Fruit fly (Drosophila melanogaster): ENCODE measurements around the gene Ost48.

Ost48 gene

DNA sequence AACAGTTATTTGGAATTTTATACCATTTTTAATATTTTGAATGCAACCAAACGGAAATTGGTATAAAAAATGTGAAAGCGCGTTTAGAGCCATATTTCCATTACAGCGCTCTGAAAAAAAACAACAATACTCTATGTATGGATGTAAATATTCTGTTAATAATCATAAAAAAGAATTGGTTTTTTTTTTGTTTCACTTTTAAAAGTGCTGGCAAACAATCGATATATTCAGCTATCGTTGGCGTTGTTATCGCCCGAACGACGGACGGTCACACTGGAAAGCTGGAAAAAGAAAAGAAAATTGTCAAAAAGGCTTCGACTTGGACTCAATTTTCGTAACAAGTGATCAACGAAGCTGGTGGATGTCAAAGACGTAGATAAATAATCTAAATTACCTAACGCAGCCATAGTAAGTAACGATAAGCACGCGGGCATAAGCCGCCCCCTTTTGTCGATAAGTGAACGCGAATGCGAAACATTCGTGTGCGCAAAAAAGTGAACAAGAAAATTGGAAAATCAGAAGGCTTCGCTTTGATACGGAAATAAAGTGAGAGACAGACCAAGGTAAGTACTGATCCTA lies 16.0 kb downstream of the Ost48 start, which contains the start of gene CG7065 (continued):
- TF ChIP-seq fu2 (GFP tag; optimal IDR thresholded peaks at IDR 0.05) (no peak), crol (GFP tag; IDR thresholded peaks at IDR 0.05) (no peak), nerfin-2 (GFP tag; IDR thresholded peaks at IDR 0.05; ENCODE audit: partially characterized antibody) (0 out of 2 replicates have a peak, but pooled peaks have one; percentile 38), CG6791 (GFP tag; IDR thresholded peaks at IDR 0.05; ENCODE audit: partially characterized antibody) (peak; percentile 50; the same call in 2 of the 3 replicates), TFAM (GFP tag; optimal IDR thresholded peaks at IDR 0.05) (no peak), CG3281 (GFP tag; optimal IDR thresholded peaks at IDR 0.05) (no peak), amos (GFP tag; IDR thresholded peaks at IDR 0.05; ENCODE audit: partially characterized antibody) (peak; percentile 73), MESR4 (GFP tag; optimal IDR thresholded peaks at IDR 0.05) (peak; percentile 55), CG13775 (GFP tag; optimal IDR thresholded peaks at IDR 0.05) (no peak), CG15601 (tag; optimal IDR thresholded peaks at IDR 0.05) (no peak), Trl (optimal IDR thresholded peaks at IDR 0.05) (no peak), Trl (GFP tag; optimal IDR thresholded peaks at IDR 0.05) (no peak), CG34376 (GFP tag; optimal IDR thresholded peaks at IDR 0.05) (no peak), tup (GFP tag; optimal IDR thresholded peaks at IDR 0.05) (no peak), otp (GFP tag; IDR thresholded peaks at IDR 0.05) (no peak), CrebB (tag; optimal IDR thresholded peaks at IDR 0.05) (no peak), nerfin-1 (tag; optimal IDR thresholded peaks at IDR 0.05) (no peak), ab (GFP tag; optimal IDR thresholded peaks at IDR 0.05) (no peak), knrl (GFP tag; IDR thresholded peaks at IDR 0.05; ENCODE audit: partially characterized antibody) (peak; percentile 56; the same call in 2 of the 3 replicates), CG18262 (tag; optimal IDR thresholded peaks at IDR 0.05) (no peak), CG8290 (GFP tag; optimal IDR thresholded peaks at IDR 0.05) (no peak), CG8290 (tag; optimal IDR thresholded peaks at IDR 0.05) (no peak), CG1529 (GFP tag; optimal IDR thresholded peaks at IDR 0.05) (no peak), pnt (GFP tag; optimal IDR thresholded peaks at IDR 0.05) (no peak), CG8478 (optimal IDR thresholded peaks at IDR 0.05) (no peak), Rfx (GFP tag; IDR thresholded peaks at IDR 0.05) (no peak), toy (GFP tag; IDR thresholded peaks at IDR 0.05) (no peak), CG5953 (GFP tag; IDR thresholded peaks at IDR 0.05) (no peak), CG4617 (GFP tag; optimal IDR thresholded peaks at IDR 0.05; ENCODE audit: borderline replicate concordance) (peak; percentile 73), CG6813 (GFP tag; optimal IDR thresholded peaks at IDR 0.05) (no peak), CG13287 (GFP tag; IDR thresholded peaks at IDR 0.05; ENCODE audit: partially characterized antibody) (peak; percentile 77), CG14014 (GFP tag; IDR thresholded peaks at IDR 0.05) (no peak), bcd (GFP tag; optimal IDR thresholded peaks at IDR 0.05) (no peak), cg (GFP tag; optimal IDR thresholded peaks at IDR 0.05) (no peak), Hr78 (GFP tag; optimal IDR thresholded peaks at IDR 0.05) (no peak), CG4820 (GFP tag; optimal IDR thresholded peaks at IDR 0.05) (no peak), gfzf (GFP tag; optimal IDR thresholded peaks at IDR 0.05) (peak; percentile 70), corto (GFP tag; optimal IDR thresholded peaks at IDR 0.05) (no peak), HmgZ (tag; optimal IDR thresholded peaks at IDR 0.05) (no peak), gce (GFP tag; IDR thresholded peaks at IDR 0.05) (no peak), sima (GFP tag; optimal IDR thresholded peaks at IDR 0.05) (no peak), pzg (GFP tag; optimal IDR thresholded peaks at IDR 0.05) (peak; percentile 49), abd-A (tag; optimal IDR thresholded peaks at IDR 0.05) (no peak), grau (tag; optimal IDR thresholded peaks at IDR 0.05) (no peak), Nf-YA (GFP tag; IDR thresholded peaks at IDR 0.05) (no peak), kni (GFP tag; optimal IDR thresholded peaks at IDR 0.05) (no peak), NfI (GFP tag; optimal IDR thresholded peaks at IDR 0.05) (no peak), CG17912 (GFP tag; optimal IDR thresholded peaks at IDR 0.05) (no peak), inv (GFP tag; IDR thresholded peaks at IDR 0.05; ENCODE audit: partially characterized antibody) (peak; percentile 45; the same call in 1 of the 2 replicates), ranshi (GFP tag; IDR thresholded peaks at IDR 0.05) (no peak)
